Worm (Caenorhabditis elegans): ENCODE results near the gene Y59C2A.1.

- TF ChIP-seq zag-1 (tag; optimal IDR thresholded peaks at IDR 0.05) (no peak), ama-1 (optimal IDR thresholded peaks at IDR 0.05) (no peak), egl-27 (tag; optimal IDR thresholded peaks at IDR 0.05) (no peak), F13H6.1 (tag; optimal IDR thresholded peaks at IDR 0.05) (no peak), nhr-77 (tag; optimal IDR thresholded peaks at IDR 0.05) (no peak), crh-2 (tag; optimal IDR thresholded peaks at IDR 0.05) (no peak), nhr-6 (tag; optimal IDR thresholded peaks at IDR 0.05) (no peak)
Observed at ce11 chrII:2233240-2233639, 25.3 kb downstream of the Y59C2A.1 start, which contains the start of gene cct-3.
